Fruit fly (Drosophila melanogaster): Measurements from ENCODE around the gene Atac3.

Gene Atac3

DNA sequence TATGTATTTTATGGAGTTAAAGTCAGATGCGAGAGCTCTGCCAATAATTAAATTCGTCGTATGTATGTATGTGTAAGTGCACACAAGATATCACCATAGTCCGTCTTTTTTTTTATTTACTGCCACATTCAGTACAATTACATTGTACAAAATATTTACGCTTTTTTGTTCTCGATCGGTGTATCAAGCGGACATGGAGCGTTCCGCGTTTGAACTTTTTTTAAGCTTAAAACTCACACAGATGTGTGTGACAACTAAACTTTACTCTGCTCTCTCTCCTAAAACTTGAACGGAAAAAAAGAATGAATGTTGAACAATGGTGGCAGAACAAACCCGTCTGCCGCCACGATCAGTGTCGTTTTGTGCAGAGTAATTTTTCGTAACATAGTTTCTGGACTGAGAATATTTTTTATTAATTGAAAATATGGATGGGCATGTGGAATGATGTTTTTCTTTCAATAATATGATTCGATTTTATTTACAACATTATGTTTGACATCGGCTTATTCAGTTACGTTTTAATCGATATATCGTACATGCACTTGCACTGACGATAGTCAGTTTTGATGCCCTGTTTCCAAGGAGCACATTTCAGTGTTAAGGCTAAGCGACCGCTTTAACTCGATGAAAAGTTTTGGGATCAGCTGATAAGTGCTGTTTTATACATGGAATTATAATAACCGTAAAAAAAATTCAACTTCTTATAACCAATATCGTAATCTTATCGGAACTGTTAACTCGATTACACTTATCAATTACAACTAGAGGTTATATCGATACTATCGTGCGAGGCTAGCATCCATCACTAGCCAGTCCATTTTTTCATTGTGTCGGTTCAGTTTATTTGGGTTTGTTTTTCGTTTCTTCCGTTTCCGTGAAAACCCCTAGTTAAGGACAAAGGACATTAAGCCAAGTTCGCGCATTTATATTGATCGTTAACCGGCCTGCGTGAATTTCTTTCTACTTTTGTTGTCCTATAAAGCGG, 19.2 kb upstream of the Atac3 start, which contains the start of gene mth (continued):
- TF ChIP-seq pita (GFP tag; optimal IDR thresholded peaks at IDR 0.05), result no peak
- no peak for TF ChIP-seq NC2β (GFP tag; optimal IDR thresholded peaks at IDR 0.05)
- no peak for TF ChIP-seq CG7372 (GFP tag; IDR thresholded peaks at IDR 0.05)
- TF ChIP-seq gsb (GFP tag; IDR thresholded peaks at IDR 0.05), result no peak
- no peak; the same call in 1 of the 2 replicates for TF ChIP-seq CG9215 (GFP tag; IDR thresholded peaks at IDR 0.05)
- TF ChIP-seq zen (tag; optimal IDR thresholded peaks at IDR 0.05), result peak; percentile 74
- peak; percentile 24 for TF ChIP-seq CG10462 (GFP tag; optimal IDR thresholded peaks at IDR 0.05)
- peak; percentile 87 for TF ChIP-seq CG12659 (GFP tag; optimal IDR thresholded peaks at IDR 0.05)
- peak in 1 of 2 experiments; percentile 72 for TF ChIP-seq eve (GFP tag; optimal IDR thresholded peaks at IDR 0.05)
- TF ChIP-seq emc (GFP tag; optimal IDR thresholded peaks at IDR 0.05), result peak; percentile 19
- TF ChIP-seq bowl (GFP tag; IDR thresholded peaks at IDR 0.05), result no peak
- TF ChIP-seq Asciz (GFP tag; optimal IDR thresholded peaks at IDR 0.05), result no peak
- TF ChIP-seq CG11247 (GFP tag; IDR thresholded peaks at IDR 0.05), result no peak
- peak in 1 of 2 experiments; percentile 47 for TF ChIP-seq bsh (GFP tag; optimal IDR thresholded peaks at IDR 0.05)
- peak; percentile 51 for TF ChIP-seq vvl (GFP tag; IDR thresholded peaks at IDR 0.05)
- no peak for TF ChIP-seq unpg (GFP tag; optimal IDR thresholded peaks at IDR 0.05)
- TF ChIP-seq Hr51 (GFP tag; optimal IDR thresholded peaks at IDR 0.05), result peak in 1 of 2 experiments; percentile 43
- no peak; the same call in 2 of the 3 replicates for TF ChIP-seq Aef1 (GFP tag; IDR thresholded peaks at IDR 0.05)
- TF ChIP-seq CG13894 (tag; optimal IDR thresholded peaks at IDR 0.05), result peak; percentile 65
- TF ChIP-seq pfk (GFP tag; optimal IDR thresholded peaks at IDR 0.05), result no peak
- TF ChIP-seq sisA (GFP tag; IDR thresholded peaks at IDR 0.05), result peak; percentile 44
- peak; percentile 50 to 64 for TF ChIP-seq Pdp1 (GFP tag; optimal IDR thresholded peaks at IDR 0.05)
- TF ChIP-seq Usf (GFP tag; optimal IDR thresholded peaks at IDR 0.05), result no peak
- TF ChIP-seq CG8765 (GFP tag; IDR thresholded peaks at IDR 0.05), result peak; percentile 23; the same call in 1 of the 2 replicates
- TF ChIP-seq Hr39 (optimal IDR thresholded peaks at IDR 0.05), result no peak
- TF ChIP-seq Oli (tag; optimal IDR thresholded peaks at IDR 0.05), result peak; percentile 3
- no peak for TF ChIP-seq CG4707 (GFP tag; optimal IDR thresholded peaks at IDR 0.05)
- TF ChIP-seq ATbp (GFP tag; optimal IDR thresholded peaks at IDR 0.05), result no peak
- TF ChIP-seq CG42726 (GFP tag; IDR thresholded peaks at IDR 0.05; ENCODE audit: partially characterized antibody), result peak; percentile 92
- no peak for TF ChIP-seq ab (GFP tag; optimal IDR thresholded peaks at IDR 0.05)
- no peak for TF ChIP-seq CG14050 (GFP tag; IDR thresholded peaks at IDR 0.05)
- TF ChIP-seq grn (GFP tag; optimal IDR thresholded peaks at IDR 0.05), result peak; percentile 39
- no peak for TF ChIP-seq CG8388 (GFP tag; optimal IDR thresholded peaks at IDR 0.05)
- TF ChIP-seq Rx (GFP tag; IDR thresholded peaks at IDR 0.05), result no peak
- peak; percentile 100 for TF ChIP-seq knrl (GFP tag; IDR thresholded peaks at IDR 0.05; ENCODE audit: partially characterized antibody)
- no peak for TF ChIP-seq CG12071 (GFP tag; optimal IDR thresholded peaks at IDR 0.05)
- no peak for TF ChIP-seq CkIIα-i1 (GFP tag; IDR thresholded peaks at IDR 0.05)
- no peak for TF ChIP-seq CG11695 (GFP tag; IDR thresholded peaks at IDR 0.05)
- 0 out of 3 replicates have a peak, but pooled peaks have one; percentile 45 for TF ChIP-seq ci (GFP tag; IDR thresholded peaks at IDR 0.05)
- peak; percentile 37 for TF ChIP-seq CG13424 (tag; optimal IDR thresholded peaks at IDR 0.05)
- TF ChIP-seq ewg (GFP tag; optimal IDR thresholded peaks at IDR 0.05), result peak; percentile 33
- no peak for TF ChIP-seq CG14965 (GFP tag; optimal IDR thresholded peaks at IDR 0.05; ENCODE audit: borderline replicate concordance)
- TF ChIP-seq CG5180 (GFP tag; optimal IDR thresholded peaks at IDR 0.05), result no peak
- no peak for TF ChIP-seq CG10979 (tag; optimal IDR thresholded peaks at IDR 0.05)
- no peak for TF ChIP-seq seq (GFP tag; IDR thresholded peaks at IDR 0.05)
- TF ChIP-seq ftz-f1 (GFP tag; optimal IDR thresholded peaks at IDR 0.05), result no peak
- TF ChIP-seq BEAF-32 (GFP tag; optimal IDR thresholded peaks at IDR 0.05), result peak; percentile 100
- TF ChIP-seq Deaf1 (tag; optimal IDR thresholded peaks at IDR 0.05), result peak; percentile 25
